Fruit fly (Drosophila melanogaster): Measurements from ENCODE around the gene Trm7-32.
A peak's percentile ranks its signal among the peaks of the same experiment; 100 is the strongest.
"Not testable (repeated sequence)": the region's sequence is repeated elsewhere in the genome, so short reads cannot be mapped to it uniquely, and the experiment has no call there.

Gene Trm7-32

dm6 chr3R:17039993-17040807 lies at the start of gene Trm7-32, which contains the start of gene CG18213:
Gene Trm7-32, plus strand, starts transcription at chr3R:17040682.
Gene CG18213, minus strand, starts transcription at chr3R:17040203.
- TF ChIP-seq CG12605 (GFP tag; IDR thresholded peaks at IDR 0.05) (no peak), CG17806 (tag; optimal IDR thresholded peaks at IDR 0.05) (no peak), gl (tag; optimal IDR thresholded peaks at IDR 0.05) (no peak), CG15710 (tag; optimal IDR thresholded peaks at IDR 0.05) (no peak), CG10348 (GFP tag; IDR thresholded peaks at IDR 0.05) (no peak), CG14655 (GFP tag; optimal IDR thresholded peaks at IDR 0.05) (no peak), Pif1A (GFP tag; optimal IDR thresholded peaks at IDR 0.05) (no peak)

- TF ChIP-seq CG8159 (tag; optimal IDR thresholded peaks at IDR 0.05) (peak; percentile 8), Pif1A (GFP tag; optimal IDR thresholded peaks at IDR 0.05) (peak; percentile 39), CG17806 (tag; optimal IDR thresholded peaks at IDR 0.05) (peak; percentile 18), CG8301 (tag; optimal IDR thresholded peaks at IDR 0.05) (no peak)
Observed at dm6 chr3R:16991781-16992180, 48.7 kb upstream of the Trm7-32 start, which contains the start of gene EMC2B. Gene EMC2B, minus strand, starts transcription at chr3R:16991878.

- TF ChIP-seq CG14655 (GFP tag; optimal IDR thresholded peaks at IDR 0.05); CG8301 (tag; optimal IDR thresholded peaks at IDR 0.05); CG12605 (GFP tag; IDR thresholded peaks at IDR 0.05): not testable (repeated sequence)
Observed at dm6 chr3R:16992716-16993115, 47.8 kb upstream of the Trm7-32 start, which contains the start of gene CG31274. Gene CG31274, plus strand, starts transcription at chr3R:16993016.

DNA sequence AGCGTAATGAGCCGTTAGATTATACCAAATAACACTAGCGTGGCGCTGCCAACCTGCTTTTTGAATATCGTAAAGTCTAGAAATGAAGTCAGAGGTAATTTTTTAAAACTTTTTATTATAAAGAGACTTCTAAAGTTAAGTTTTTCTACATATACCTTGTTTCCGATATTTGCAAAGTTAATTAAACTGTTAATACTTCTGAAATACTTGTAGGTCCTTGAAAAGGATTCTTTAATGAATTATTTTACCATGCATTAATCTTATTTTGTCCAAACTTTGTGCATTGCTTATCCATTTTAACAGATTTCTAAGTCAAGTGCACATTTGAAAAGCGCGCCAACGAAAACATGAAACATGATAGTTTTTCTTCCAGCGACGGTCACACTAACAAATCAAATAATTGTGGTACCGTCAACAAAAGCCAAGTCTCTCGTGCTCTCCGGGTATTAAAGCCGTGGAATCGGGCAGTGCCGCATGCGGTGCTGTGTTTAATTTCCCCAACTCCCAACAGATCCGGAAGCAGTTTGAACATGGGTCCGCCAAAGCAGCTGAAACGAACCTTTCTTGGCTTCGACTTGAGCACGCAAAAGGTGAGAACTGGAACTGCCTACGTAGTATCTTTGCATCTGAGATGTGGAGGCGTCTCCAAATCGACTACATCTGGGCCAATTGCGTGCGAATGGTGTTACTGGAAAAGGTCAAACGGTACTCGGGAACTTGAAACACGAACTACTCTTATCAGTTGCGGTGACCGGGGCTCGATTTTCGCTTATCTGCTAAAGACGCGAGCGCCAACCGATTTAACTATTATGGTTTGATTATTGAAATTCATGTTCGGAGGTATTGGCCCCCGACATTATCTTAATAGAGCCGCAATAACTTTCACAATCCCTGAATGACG lies 44.2 kb upstream of the Trm7-32 start, which contains the start of the genes EMC2A and CG3534:
Gene EMC2A (minus strand): TSS at position 13 of the 901 bp plus-strand sequence.
Gene CG3534 (plus strand): TSS at position 388 of the 901 bp plus-strand sequence.
- TF ChIP-seq CG34367 (tag; optimal IDR thresholded peaks at IDR 0.05) (no peak), CG4496 (GFP tag; IDR thresholded peaks at IDR 0.05) (0 out of 3 replicates have a peak, but pooled peaks have one; percentile 9), CG12605 (GFP tag; IDR thresholded peaks at IDR 0.05) (no peak), CG8159 (tag; optimal IDR thresholded peaks at IDR 0.05) (peak; percentile 26), rn (GFP tag; IDR thresholded peaks at IDR 0.05) (no peak), Snoo (tag; optimal IDR thresholded peaks at IDR 0.05) (peak; percentile 26), CG10348 (GFP tag; IDR thresholded peaks at IDR 0.05) (no peak), CG13204 (GFP tag; optimal IDR thresholded peaks at IDR 0.05) (no peak), EcR (GFP tag; optimal IDR thresholded peaks at IDR 0.05) (no peak), CG17806 (tag; optimal IDR thresholded peaks at IDR 0.05) (no peak), gl (tag; optimal IDR thresholded peaks at IDR 0.05) (no peak), CG9948 (tag; optimal IDR thresholded peaks at IDR 0.05) (peak; percentile 3), fd96Ca (GFP tag; IDR thresholded peaks at IDR 0.05) (no peak), Pif1B (GFP tag; optimal IDR thresholded peaks at IDR 0.05) (no peak)

DNA sequence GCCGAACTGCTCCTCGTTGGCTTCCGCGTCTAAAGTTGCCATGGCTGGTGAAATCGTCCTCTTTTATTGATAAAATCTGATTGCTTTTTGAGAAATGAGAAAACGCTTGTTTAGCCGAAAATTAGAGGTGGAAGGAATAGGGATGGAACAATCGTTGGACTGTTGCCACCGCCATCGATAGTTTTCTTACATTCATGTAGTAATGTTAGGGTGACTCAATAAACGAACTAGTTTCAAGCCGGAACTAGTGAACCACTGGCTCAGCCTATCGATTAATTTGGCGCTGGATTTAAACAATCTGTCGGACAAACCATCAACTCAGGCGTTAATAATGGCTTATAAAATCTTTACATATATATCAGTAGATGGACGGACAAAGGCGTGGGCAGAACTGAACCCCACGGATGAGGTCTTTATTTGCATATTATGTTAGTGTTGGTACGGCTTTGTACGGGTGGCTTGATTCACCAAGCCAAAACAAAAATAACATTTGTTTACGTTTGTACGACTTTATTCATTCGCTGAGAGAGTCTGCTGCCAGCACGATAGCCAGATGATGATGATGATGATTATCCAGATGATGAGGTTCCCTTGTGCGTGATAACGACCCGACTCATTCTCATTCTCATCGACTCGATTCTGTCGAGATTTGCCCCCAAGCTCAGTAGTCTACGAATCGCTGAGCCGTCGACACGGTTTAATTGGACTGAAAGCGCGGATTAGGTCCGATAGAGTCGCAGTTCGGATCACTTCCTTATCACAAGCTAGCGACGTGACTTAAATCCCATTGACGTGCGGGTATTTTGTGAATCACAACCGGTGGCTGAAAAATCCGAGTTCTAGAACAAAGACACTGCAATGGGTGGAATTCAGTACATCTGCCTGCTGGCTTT lies 38.0 kb upstream of the Trm7-32 start, which contains the start of the genes Sf3a1 and Irc:
Gene Sf3a1 (minus strand): TSS at position 138 of the 893 bp plus-strand sequence.
Gene Irc (plus strand): TSS at position 658 of the 893 bp plus-strand sequence.
- TF ChIP-seq gl (tag; optimal IDR thresholded peaks at IDR 0.05) = peak; percentile 35
- TF ChIP-seq CG32121 (GFP tag; IDR thresholded peaks at IDR 0.05) = no peak
- TF ChIP-seq CG8159 (tag; optimal IDR thresholded peaks at IDR 0.05) = peak; percentile 37
- 0 out of 3 replicates have a peak, but pooled peaks have one; percentile 8 for TF ChIP-seq CG4496 (GFP tag; IDR thresholded peaks at IDR 0.05)
- peak; percentile 82 for TF ChIP-seq EcR (GFP tag; optimal IDR thresholded peaks at IDR 0.05)

dm6 chr3R:17003468-17003867 lies 37.0 kb upstream of the Trm7-32 start:
- TF ChIP-seq D1 (tag; optimal IDR thresholded peaks at IDR 0.05) (no peak), Ets98B (GFP tag; IDR thresholded peaks at IDR 0.05) (no peak), CG17806 (tag; optimal IDR thresholded peaks at IDR 0.05) (no peak), CG32121 (GFP tag; IDR thresholded peaks at IDR 0.05) (no peak), CG13204 (GFP tag; optimal IDR thresholded peaks at IDR 0.05) (no peak), gl (tag; optimal IDR thresholded peaks at IDR 0.05) (no peak), fd96Ca (GFP tag; IDR thresholded peaks at IDR 0.05) (no peak), CG14655 (GFP tag; optimal IDR thresholded peaks at IDR 0.05) (no peak), Pif1B (GFP tag; optimal IDR thresholded peaks at IDR 0.05) (no peak), CG9948 (tag; optimal IDR thresholded peaks at IDR 0.05) (no peak), rn (GFP tag; IDR thresholded peaks at IDR 0.05) (no peak), CG15710 (tag; optimal IDR thresholded peaks at IDR 0.05) (no peak), EcR (GFP tag; optimal IDR thresholded peaks at IDR 0.05) (no peak), Pif1A (GFP tag; optimal IDR thresholded peaks at IDR 0.05) (no peak), CG4496 (GFP tag; IDR thresholded peaks at IDR 0.05) (no peak), CG8301 (tag; optimal IDR thresholded peaks at IDR 0.05) (no peak), CG34367 (tag; optimal IDR thresholded peaks at IDR 0.05) (no peak), Snoo (tag; optimal IDR thresholded peaks at IDR 0.05) (no peak), CG8159 (tag; optimal IDR thresholded peaks at IDR 0.05) (no peak)
